Fruit fly (Drosophila melanogaster): ENCODE data around the gene CG18581.

The CG18581 gene

dm6 chr3L:15011638-15012335 is 38.2 kb downstream of the CG18581 start:
- TF ChIP-seq EcR (GFP tag; optimal IDR thresholded peaks at IDR 0.05) (peak; percentile 46), CG34367 (tag; optimal IDR thresholded peaks at IDR 0.05) (peak; percentile 78), Snoo (tag; optimal IDR thresholded peaks at IDR 0.05) (peak; percentile 39), CG15710 (tag; optimal IDR thresholded peaks at IDR 0.05) (peak; percentile 86), CG32121 (GFP tag; IDR thresholded peaks at IDR 0.05) (peak; percentile 81), CG4496 (GFP tag; IDR thresholded peaks at IDR 0.05) (peak; percentile 87), Pif1A (GFP tag; optimal IDR thresholded peaks at IDR 0.05) (peak; percentile 71), CG10348 (GFP tag; IDR thresholded peaks at IDR 0.05) (0 out of 2 replicates have a peak, but pooled peaks have one; percentile 17), fd96Ca (GFP tag; IDR thresholded peaks at IDR 0.05) (no peak), Ets98B (GFP tag; IDR thresholded peaks at IDR 0.05) (peak; percentile 82), CG8159 (tag; optimal IDR thresholded peaks at IDR 0.05) (peak; percentile 85), D1 (tag; optimal IDR thresholded peaks at IDR 0.05) (peak; percentile 66), CG17806 (tag; optimal IDR thresholded peaks at IDR 0.05) (peak; percentile 86), gl (tag; optimal IDR thresholded peaks at IDR 0.05) (peak; percentile 48), CG12605 (GFP tag; IDR thresholded peaks at IDR 0.05) (peak; percentile 72), Pif1B (GFP tag; optimal IDR thresholded peaks at IDR 0.05) (peak; percentile 64), CG13204 (GFP tag; optimal IDR thresholded peaks at IDR 0.05) (peak; percentile 21), rn (GFP tag; IDR thresholded peaks at IDR 0.05) (peak; percentile 46; the same call in 1 of the 2 replicates), CG14655 (GFP tag; optimal IDR thresholded peaks at IDR 0.05) (peak; percentile 83), CG8301 (tag; optimal IDR thresholded peaks at IDR 0.05) (peak; percentile 79), CG9948 (tag; optimal IDR thresholded peaks at IDR 0.05) (peak; percentile 82)

dm6 chr3L:15011142-15011541 is 38.9 kb downstream of the CG18581 start:
- TF ChIP-seq fd96Ca (GFP tag; IDR thresholded peaks at IDR 0.05) (no peak), CG9948 (tag; optimal IDR thresholded peaks at IDR 0.05) (no peak), D1 (tag; optimal IDR thresholded peaks at IDR 0.05) (no peak), EcR (GFP tag; optimal IDR thresholded peaks at IDR 0.05) (no peak)

- TF ChIP-seq CG15710 (tag; optimal IDR thresholded peaks at IDR 0.05), result no peak
- TF ChIP-seq EcR (GFP tag; optimal IDR thresholded peaks at IDR 0.05), result no peak
- TF ChIP-seq Pif1A (GFP tag; optimal IDR thresholded peaks at IDR 0.05), result no peak
- no peak for TF ChIP-seq CG8301 (tag; optimal IDR thresholded peaks at IDR 0.05)
- no peak for TF ChIP-seq CG9948 (tag; optimal IDR thresholded peaks at IDR 0.05)
- TF ChIP-seq Pif1B (GFP tag; optimal IDR thresholded peaks at IDR 0.05), result no peak
- TF ChIP-seq CG12605 (GFP tag; IDR thresholded peaks at IDR 0.05), result no peak
- no peak for TF ChIP-seq rn (GFP tag; IDR thresholded peaks at IDR 0.05)
- TF ChIP-seq CG10348 (GFP tag; IDR thresholded peaks at IDR 0.05), result no peak
- TF ChIP-seq CG17806 (tag; optimal IDR thresholded peaks at IDR 0.05), result no peak
These were observed 39.4 kb downstream of the CG18581 start for dm6 chr3L:15010601-15011000.

dm6 chr3L:15009681-15010080 is 40.3 kb downstream of the CG18581 start:
- TF ChIP-seq CG12605 (GFP tag; IDR thresholded peaks at IDR 0.05) (no peak), CG8301 (tag; optimal IDR thresholded peaks at IDR 0.05) (peak; percentile 51), CG10348 (GFP tag; IDR thresholded peaks at IDR 0.05) (no peak), CG14655 (GFP tag; optimal IDR thresholded peaks at IDR 0.05) (peak; percentile 68), D1 (tag; optimal IDR thresholded peaks at IDR 0.05) (no peak), Ets98B (GFP tag; IDR thresholded peaks at IDR 0.05) (peak; percentile 38), CG4496 (GFP tag; IDR thresholded peaks at IDR 0.05) (peak; percentile 29; the same call in 2 of the 3 replicates)

- TF ChIP-seq fd96Ca (GFP tag; IDR thresholded peaks at IDR 0.05) (no peak), gl (tag; optimal IDR thresholded peaks at IDR 0.05) (no peak), EcR (GFP tag; optimal IDR thresholded peaks at IDR 0.05) (no peak), CG8301 (tag; optimal IDR thresholded peaks at IDR 0.05) (peak; percentile 20), CG15710 (tag; optimal IDR thresholded peaks at IDR 0.05) (peak; percentile 24), CG8159 (tag; optimal IDR thresholded peaks at IDR 0.05) (peak; percentile 46), CG14655 (GFP tag; optimal IDR thresholded peaks at IDR 0.05) (peak; percentile 39), Pif1B (GFP tag; optimal IDR thresholded peaks at IDR 0.05) (no peak), CG4496 (GFP tag; IDR thresholded peaks at IDR 0.05) (no peak), CG9948 (tag; optimal IDR thresholded peaks at IDR 0.05) (peak; percentile 46), CG34367 (tag; optimal IDR thresholded peaks at IDR 0.05) (peak; percentile 2), CG12605 (GFP tag; IDR thresholded peaks at IDR 0.05) (0 out of 2 replicates have a peak, but pooled peaks have one; percentile 18), Pif1A (GFP tag; optimal IDR thresholded peaks at IDR 0.05) (peak; percentile 37), CG10348 (GFP tag; IDR thresholded peaks at IDR 0.05) (no peak), Snoo (tag; optimal IDR thresholded peaks at IDR 0.05) (no peak), rn (GFP tag; IDR thresholded peaks at IDR 0.05) (no peak), CG17806 (tag; optimal IDR thresholded peaks at IDR 0.05) (peak; percentile 39), D1 (tag; optimal IDR thresholded peaks at IDR 0.05) (no peak), CG13204 (GFP tag; optimal IDR thresholded peaks at IDR 0.05) (no peak), Ets98B (GFP tag; IDR thresholded peaks at IDR 0.05) (no peak), CG32121 (GFP tag; IDR thresholded peaks at IDR 0.05) (peak; percentile 32; the same call in 1 of the 2 replicates)
These were observed 42.6 kb downstream of the CG18581 start for dm6 chr3L:15007271-15007948.

dm6 chr3L:15006825-15007224 is 43.2 kb downstream of the CG18581 start:
- peak; percentile 81 for TF ChIP-seq CG17806 (tag; optimal IDR thresholded peaks at IDR 0.05)
- TF ChIP-seq CG8159 (tag; optimal IDR thresholded peaks at IDR 0.05), result peak; percentile 77
- peak; percentile 91 for TF ChIP-seq CG12605 (GFP tag; IDR thresholded peaks at IDR 0.05)
- TF ChIP-seq CG13204 (GFP tag; optimal IDR thresholded peaks at IDR 0.05), result no peak
- TF ChIP-seq Pif1B (GFP tag; optimal IDR thresholded peaks at IDR 0.05), result peak; percentile 83
- TF ChIP-seq CG8301 (tag; optimal IDR thresholded peaks at IDR 0.05), result peak; percentile 85
- TF ChIP-seq CG10348 (GFP tag; IDR thresholded peaks at IDR 0.05), result 0 out of 2 replicates have a peak, but pooled peaks have one; percentile 34
- peak; percentile 69 for TF ChIP-seq CG9948 (tag; optimal IDR thresholded peaks at IDR 0.05)
- no peak for TF ChIP-seq EcR (GFP tag; optimal IDR thresholded peaks at IDR 0.05)
- peak; percentile 81 for TF ChIP-seq CG15710 (tag; optimal IDR thresholded peaks at IDR 0.05)
- TF ChIP-seq CG32121 (GFP tag; IDR thresholded peaks at IDR 0.05), result peak; percentile 92
- TF ChIP-seq CG4496 (GFP tag; IDR thresholded peaks at IDR 0.05), result peak; percentile 95
- TF ChIP-seq fd96Ca (GFP tag; IDR thresholded peaks at IDR 0.05), result 0 out of 3 replicates have a peak, but pooled peaks have one; percentile 48
- TF ChIP-seq D1 (tag; optimal IDR thresholded peaks at IDR 0.05), result peak; percentile 63
- TF ChIP-seq Ets98B (GFP tag; IDR thresholded peaks at IDR 0.05), result peak; percentile 91
- TF ChIP-seq CG14655 (GFP tag; optimal IDR thresholded peaks at IDR 0.05), result peak; percentile 83
- TF ChIP-seq gl (tag; optimal IDR thresholded peaks at IDR 0.05), result peak; percentile 44
- peak; percentile 62 for TF ChIP-seq CG34367 (tag; optimal IDR thresholded peaks at IDR 0.05)
- peak; percentile 86 for TF ChIP-seq Pif1A (GFP tag; optimal IDR thresholded peaks at IDR 0.05)
- TF ChIP-seq rn (GFP tag; IDR thresholded peaks at IDR 0.05), result peak; percentile 71
- peak; percentile 53 for TF ChIP-seq Snoo (tag; optimal IDR thresholded peaks at IDR 0.05)
